Worm (Caenorhabditis elegans) whole organism, L4/young adult: Measurements from ENCODE around the gene fat-3.
"Not testable (repeated sequence)": the region's sequence is repeated elsewhere in the genome, so short reads cannot be mapped to it uniquely, and the experiment has no call there.

Experiments
- W03F9.2 ChIP-seq: fragments of 150-350 bp; optimal IDR thresholded peaks from 2 replicates; lab custom pipeline; 2014; ENCODE audit warnings: missing biosample characterization, missing genetic modification characterization
- dao-5 ChIP-seq: sonication (generic microtip); optimal IDR thresholded peaks from 2 replicates; lab custom pipeline; 2016; ENCODE audit warnings: missing genotype, missing genetic modification characterization, moderate library complexity, missing compliant biosample characterization
- him-1 ChIP-seq: sonication (generic microtip); optimal IDR thresholded peaks from 2 replicates; lab custom pipeline; 2016; ENCODE audit warnings: missing genotype, missing genetic modification reagents, missing genetic modification characterization, missing compliant biosample characterization

fat-3 gene

DNA sequence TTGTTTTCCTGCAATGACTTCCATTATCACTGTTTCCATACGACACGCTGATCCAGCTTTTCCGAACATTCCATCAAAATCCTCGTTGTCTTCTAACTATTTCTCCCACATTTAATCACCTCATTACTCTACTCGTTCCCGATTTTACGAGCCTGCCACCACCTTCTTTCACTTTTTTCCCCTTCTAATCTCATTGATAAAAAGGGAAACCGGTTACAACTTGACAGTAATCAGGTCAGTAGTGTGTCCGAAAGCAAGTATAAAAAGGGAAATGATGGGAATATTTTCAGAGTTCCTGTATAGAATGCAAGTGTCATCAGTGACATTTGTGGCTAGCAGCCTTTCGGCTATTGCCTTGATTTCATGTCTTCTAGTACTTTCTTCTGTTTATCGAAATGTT lies 18.8 kb downstream of the fat-3 start, which contains the start of gene col-123:
Gene col-123, plus strand, starts transcription at position 301 of the 400 bp plus-strand sequence.
- TF ChIP-seq him-1 (no peak), dao-5 (tag; lab: Kevin White, UChicago) (no peak), W03F9.2 (tag; lab: Kevin White, UChicago) (no peak)

DNA sequence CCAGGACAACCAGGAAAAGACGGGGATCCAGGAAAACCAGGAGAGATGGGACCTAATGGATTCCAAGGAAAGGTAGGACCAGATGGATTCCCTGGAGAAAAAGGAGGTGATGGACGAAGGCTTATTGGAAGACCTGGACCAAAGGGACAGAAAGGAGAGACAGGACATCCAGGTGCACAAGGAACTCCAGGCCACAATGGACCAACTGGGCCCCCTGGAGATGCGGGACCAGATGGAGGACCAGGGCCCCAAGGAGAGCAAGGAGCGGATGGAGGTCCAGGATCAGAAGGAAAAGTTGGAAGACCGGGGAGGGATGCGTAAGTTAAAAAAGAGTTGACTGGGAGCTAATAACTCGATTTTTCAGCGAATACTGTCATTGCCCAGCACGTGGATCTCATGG lies 19.8 kb downstream of the fat-3 start:
- TF ChIP-seq dao-5 (tag; lab: Kevin White, UChicago) = no peak
- no peak for TF ChIP-seq W03F9.2 (tag; lab: Kevin White, UChicago)
- no peak for TF ChIP-seq him-1

DNA sequence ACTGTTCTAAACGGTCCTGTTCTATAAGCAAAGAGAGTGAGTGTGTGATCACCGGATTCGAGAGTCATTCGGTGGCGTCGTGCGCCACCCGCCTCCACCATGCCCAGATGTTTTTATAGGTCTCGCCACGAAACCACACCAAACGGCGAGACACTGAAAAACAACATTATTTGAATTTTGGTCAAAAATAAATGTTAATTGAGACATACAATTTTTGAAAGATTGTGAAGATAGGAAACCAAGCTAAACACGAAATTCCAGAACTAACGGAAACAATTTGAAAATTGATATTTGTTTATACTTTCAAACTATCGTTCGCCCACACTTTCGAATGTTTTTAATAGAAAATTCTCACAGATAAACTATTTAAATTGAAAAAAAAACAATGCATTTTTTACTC lies 21.7 kb downstream of the fat-3 start, which contains the start of gene catp-6:
Gene catp-6, minus strand, starts transcription at position 101 of the 400 bp plus-strand sequence.
- TF ChIP-seq dao-5 (tag; lab: Kevin White, UChicago) (no peak), him-1 (no peak), W03F9.2 (tag; lab: Kevin White, UChicago) (no peak)

DNA sequence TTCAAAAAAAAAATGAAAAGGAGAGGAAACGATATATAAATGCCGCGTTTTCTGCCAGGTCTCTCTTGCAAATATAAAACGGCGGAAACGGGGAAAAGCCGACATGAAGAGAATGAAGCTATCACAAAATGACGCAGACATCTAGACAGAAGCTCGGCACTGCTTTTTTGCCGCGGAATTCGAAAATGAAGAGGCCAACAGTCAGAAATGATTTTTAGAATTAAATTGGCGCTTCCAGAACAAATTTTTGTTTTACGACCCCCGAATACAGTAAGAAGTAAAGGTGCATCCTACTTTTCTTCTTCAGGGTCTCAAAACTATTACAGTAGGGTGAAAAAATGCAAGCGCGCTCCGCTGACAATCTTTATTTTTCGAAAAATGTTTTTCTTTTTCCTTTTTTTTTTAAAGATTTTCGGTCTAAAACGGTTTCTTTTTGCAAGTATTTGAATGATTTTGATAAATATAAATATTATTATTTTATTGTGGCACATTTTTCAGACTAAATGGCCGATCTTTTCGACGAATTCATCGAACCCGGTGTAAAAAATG lies 22.4 kb downstream of the fat-3 start, which contains the start of gene mtr-4:
Gene mtr-4, plus strand, starts transcription at position 499 of the 549 bp plus-strand sequence.
- peak; percentile 48 for TF ChIP-seq W03F9.2 (tag; lab: Kevin White, UChicago)
- no peak for TF ChIP-seq dao-5 (tag; lab: Kevin White, UChicago)
- TF ChIP-seq him-1 = no peak

DNA sequence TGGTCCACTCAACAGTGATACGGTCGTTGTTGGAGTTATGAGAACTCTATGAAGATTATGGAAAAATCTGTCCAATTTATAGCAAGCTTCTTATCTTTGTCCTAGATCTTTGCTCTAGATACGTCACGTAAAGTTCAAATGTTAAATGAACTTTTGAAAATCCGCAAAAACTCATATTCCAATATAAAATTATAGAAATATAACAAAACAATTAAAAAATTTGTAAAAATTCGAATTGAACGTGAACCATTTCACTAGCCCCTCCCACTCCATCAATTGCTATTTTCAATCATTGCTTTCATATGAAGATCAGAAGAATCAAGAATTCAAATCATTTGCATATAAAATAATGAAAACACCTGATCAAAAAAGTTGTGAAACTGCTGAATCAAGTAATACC lies 29.8 kb downstream of the fat-3 start, which contains the start of gene kin-21:
Gene kin-21, plus strand, starts transcription at position 301 of the 400 bp plus-strand sequence.
- TF ChIP-seq W03F9.2 (tag; lab: Kevin White, UChicago) = no peak
- TF ChIP-seq dao-5 (tag; lab: Kevin White, UChicago) = no peak
- TF ChIP-seq him-1 = no peak

DNA sequence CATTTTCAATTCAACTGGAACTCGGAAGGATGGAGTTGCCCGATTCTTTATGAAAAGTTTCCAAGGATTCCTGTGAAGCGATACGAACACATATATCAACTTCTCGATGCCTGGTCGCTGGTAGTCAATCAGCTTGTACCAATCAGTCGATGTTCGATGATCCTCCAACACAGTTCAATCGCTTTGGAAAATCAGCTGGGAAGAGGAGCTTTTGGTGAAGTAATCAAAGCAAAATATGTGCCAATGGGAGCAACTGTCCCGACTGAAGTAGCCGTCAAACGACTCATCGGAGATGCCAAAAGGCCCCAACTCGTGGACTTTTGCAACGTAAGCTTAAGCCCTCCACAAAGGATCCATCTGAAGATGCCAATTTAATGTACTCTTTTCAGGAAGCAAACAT lies 30.5 kb downstream of the fat-3 start:
- no peak for TF ChIP-seq W03F9.2 (tag; lab: Kevin White, UChicago)
- no peak for TF ChIP-seq dao-5 (tag; lab: Kevin White, UChicago)
- no peak for TF ChIP-seq him-1

DNA sequence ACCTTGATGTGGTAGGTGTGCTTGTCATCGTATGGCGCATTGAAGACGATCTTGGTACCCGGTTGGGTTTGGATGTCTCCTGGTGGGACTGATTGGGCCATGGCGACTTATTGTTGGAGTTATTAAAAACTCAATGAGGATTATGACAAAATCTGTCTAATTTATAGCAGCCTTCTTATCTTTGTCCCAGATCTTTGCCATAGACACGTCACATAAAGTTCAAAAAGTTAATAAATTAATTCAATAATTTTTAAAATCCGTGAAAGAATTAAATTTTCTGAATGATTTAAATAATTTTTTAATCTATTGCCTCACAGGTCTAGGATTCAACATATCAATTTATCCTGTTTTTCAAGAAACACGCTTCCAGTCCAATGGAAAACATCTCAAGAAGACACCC lies 33.5 kb downstream of the fat-3 start, which contains the start of gene msp-81:
Gene msp-81, minus strand, starts transcription at position 101 of the 400 bp plus-strand sequence.
- TF ChIP-seq dao-5 (tag; lab: Kevin White, UChicago) (no peak), W03F9.2 (tag; lab: Kevin White, UChicago) (no peak), him-1 (no peak)

DNA sequence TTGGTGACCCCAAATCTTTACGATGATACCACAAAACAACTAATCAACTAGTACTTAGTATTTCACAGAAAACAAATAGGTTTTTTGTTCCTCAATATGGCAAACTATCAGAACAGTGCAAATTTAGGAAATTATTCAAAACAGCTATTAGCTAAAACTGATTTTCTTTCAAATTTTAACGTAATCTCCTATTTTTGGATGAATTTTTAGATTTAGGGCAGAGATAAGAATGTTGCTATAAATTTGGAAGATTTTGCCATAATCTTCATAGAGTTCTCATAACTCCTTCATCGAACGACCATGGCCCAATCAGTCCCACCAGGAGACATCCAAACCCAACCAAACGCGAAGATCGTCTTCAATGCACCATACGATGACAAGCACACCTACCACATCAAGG lies 34.5 kb downstream of the fat-3 start, which contains the start of gene msp-10:
Gene msp-10, plus strand, starts transcription at position 301 of the 400 bp plus-strand sequence.
- TF ChIP-seq him-1; dao-5 (tag; lab: Kevin White, UChicago); W03F9.2 (tag; lab: Kevin White, UChicago): not testable (repeated sequence)

DNA sequence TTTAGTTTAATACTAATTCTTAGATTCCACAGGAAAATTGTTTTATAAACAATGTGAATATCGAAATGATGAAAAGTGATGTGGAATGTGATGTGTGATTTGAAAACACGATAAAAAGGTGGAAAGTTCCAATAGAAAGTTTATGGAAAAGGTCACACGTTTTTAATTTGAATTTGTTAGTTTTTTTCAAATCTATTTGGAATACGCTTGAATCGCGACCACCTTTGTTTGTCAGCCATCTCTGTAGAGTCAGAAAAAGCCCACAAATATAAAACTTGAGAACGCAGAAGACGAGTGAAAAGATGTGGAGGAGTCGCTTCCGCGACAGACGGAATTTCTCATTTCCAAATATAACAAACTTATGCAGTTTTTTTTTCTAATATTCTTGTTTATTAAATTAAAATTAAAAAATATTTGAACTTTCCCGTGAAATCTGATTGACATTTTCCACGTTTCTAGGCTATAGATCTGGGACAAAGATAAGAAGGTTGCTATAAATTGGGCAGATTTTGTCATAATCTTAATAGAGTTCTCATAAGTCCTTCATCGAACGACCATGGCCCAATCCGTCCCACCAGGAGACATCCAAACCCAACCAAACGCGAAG lies 38.3 kb downstream of the fat-3 start, which contains the start of the genes kin-24 and msp-56:
Gene kin-24, minus strand, starts transcription at position 101 of the 607 bp plus-strand sequence.
Gene msp-56, plus strand, starts transcription at position 557 of the 607 bp plus-strand sequence.
- TF ChIP-seq him-1 (no peak), dao-5 (tag; lab: Kevin White, UChicago) (no peak), W03F9.2 (tag; lab: Kevin White, UChicago) (no peak)

DNA sequence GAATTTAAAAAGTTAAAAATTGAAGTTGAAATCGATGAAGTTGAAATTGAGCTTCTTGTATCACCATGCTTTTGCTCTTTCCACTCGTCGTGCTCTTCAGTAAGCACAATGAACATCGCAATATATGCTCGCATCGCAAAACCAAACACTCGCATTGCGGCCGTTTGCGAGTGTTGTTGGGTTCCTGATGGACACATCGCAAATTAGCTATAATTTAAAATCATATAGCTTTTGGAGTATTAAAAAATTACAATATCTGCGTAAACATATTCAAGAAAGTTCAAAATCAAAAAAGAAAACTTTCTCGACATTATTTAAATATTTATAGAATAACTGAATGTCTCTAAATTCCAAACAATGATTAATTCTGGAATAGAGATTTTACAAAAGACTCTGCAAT lies 39.2 kb downstream of the fat-3 start, which contains the start of gene K07F5.17:
Gene K07F5.17, plus strand, starts transcription at position 301 of the 400 bp plus-strand sequence.
- TF ChIP-seq him-1 = no peak
- no peak for TF ChIP-seq W03F9.2 (tag; lab: Kevin White, UChicago)
- TF ChIP-seq dao-5 (tag; lab: Kevin White, UChicago) = no peak

DNA sequence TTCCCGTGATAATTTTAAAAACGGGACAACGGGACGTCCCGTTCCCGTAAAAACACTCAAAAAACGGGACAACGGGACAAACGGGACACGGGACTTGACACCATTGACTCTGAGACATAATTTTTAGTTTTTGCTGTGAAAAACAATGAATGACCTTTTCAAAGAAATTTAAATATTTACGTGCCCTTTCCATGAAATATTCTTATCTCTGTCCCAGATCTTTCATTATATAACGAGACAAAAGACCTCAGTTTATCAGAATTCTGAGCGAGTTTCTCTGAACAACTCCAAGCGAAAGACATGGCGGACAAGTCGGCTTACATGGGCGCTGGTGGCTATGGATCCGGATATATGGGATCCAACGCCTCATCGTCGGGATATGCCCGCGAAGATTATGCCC lies 40.9 kb downstream of the fat-3 start, which contains the start of gene nspd-2:
Gene nspd-2, plus strand, starts transcription at position 301 of the 400 bp plus-strand sequence.
- no peak for TF ChIP-seq him-1
- no peak for TF ChIP-seq W03F9.2 (tag; lab: Kevin White, UChicago)
- TF ChIP-seq dao-5 (tag; lab: Kevin White, UChicago) = no peak

DNA sequence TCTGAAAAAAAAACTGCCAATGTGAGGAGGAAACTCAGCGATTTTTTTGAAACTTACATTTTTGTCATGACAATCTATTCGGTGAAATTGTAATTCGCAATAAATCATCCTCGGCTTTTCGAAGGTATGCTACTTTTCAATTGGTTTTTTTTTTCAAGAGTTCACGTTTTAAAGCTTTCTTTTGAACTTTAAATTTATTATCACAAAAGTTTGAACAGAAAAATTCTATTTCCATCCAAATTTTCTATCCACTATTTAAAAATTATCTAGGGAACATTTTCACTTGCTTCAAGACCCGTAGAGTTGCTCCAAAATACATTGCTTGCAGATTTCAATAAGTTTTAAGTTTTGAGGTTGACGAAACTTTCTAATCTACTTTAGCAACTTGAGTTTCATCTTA lies 43.8 kb downstream of the fat-3 start, which contains the start of gene K07F5.6:
Gene K07F5.6, minus strand, starts transcription at position 101 of the 400 bp plus-strand sequence.
- TF ChIP-seq him-1 (no peak), W03F9.2 (tag; lab: Kevin White, UChicago) (no peak), dao-5 (tag; lab: Kevin White, UChicago) (no peak)

DNA sequence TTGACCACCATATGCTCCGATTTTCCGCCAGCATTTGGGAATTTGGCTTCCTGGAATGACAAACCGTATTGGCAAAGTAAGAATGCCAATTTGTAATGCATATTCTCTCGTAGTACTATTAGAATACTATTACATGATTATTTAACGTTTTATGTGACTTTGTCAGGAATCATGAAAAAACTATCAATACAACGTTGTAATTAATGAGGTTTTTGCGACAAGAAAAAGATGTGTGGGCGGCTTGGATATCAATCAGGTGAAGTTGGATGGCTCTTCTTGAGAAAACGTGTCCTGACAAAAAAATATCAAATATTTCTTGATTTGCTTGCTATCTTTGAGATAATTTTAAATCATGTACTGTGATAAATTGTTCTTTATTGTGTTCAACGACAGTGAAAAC lies 45.3 kb downstream of the fat-3 start, which contains the start of gene K07F5.7:
Gene K07F5.7, minus strand, starts transcription at position 101 of the 400 bp plus-strand sequence.
- TF ChIP-seq him-1 (no peak), dao-5 (tag; lab: Kevin White, UChicago) (no peak), W03F9.2 (tag; lab: Kevin White, UChicago) (no peak)

DNA sequence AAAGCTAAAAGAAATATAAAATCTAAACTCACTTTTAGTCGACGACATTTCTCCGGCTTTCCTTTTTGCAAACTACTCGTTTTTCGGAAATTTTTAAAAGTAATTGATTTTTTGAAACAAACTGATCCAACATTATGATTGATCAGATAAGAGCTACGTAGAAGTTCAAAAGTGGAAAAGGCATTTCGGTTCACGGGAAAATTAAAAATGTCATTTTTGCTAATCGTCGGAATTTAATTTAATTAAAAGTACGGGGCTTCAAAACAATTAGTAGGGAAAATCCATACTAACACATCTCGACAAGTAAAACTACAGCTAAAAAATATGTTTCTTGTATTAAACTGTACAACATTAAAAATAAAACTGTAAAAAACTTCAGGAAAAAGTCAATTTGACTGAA lies 46.8 kb downstream of the fat-3 start, which contains the start of gene K07F5.8:
Gene K07F5.8, minus strand, starts transcription at position 101 of the 400 bp plus-strand sequence.
- TF ChIP-seq W03F9.2 (tag; lab: Kevin White, UChicago) (no peak), him-1 (no peak), dao-5 (tag; lab: Kevin White, UChicago) (no peak)
